Worm (Caenorhabditis elegans) whole organism, late embryonic: ENCODE data around the gene unc-51.

Experiments
- F13H6.1 ChIP-seq: sonication (generic microtip); optimal IDR thresholded peaks from 2 replicates; lab custom pipeline; 2016; ENCODE audit warnings: missing genetic modification characterization, missing compliant biosample characterization
- ceh-24 ChIP-seq: sonication (generic microtip); optimal IDR thresholded peaks from 2 replicates; lab custom pipeline; 2016; ENCODE audit warnings: mild to moderate bottlenecking, missing genetic modification characterization, missing compliant biosample characterization
- dve-1 ChIP-seq: sonication (generic microtip); optimal IDR thresholded peaks from 2 replicates; lab custom pipeline; 2017; ENCODE audit warnings: antibody characterized with exemption, mild to moderate bottlenecking, missing genetic modification characterization, missing compliant biosample characterization
- hlh-6 ChIP-seq: sonication (generic microtip); optimal IDR thresholded peaks from 2 replicates; lab custom pipeline; 2016; ENCODE audit warnings: missing genotype, missing genetic modification characterization, missing compliant biosample characterization
- hlh-8 ChIP-seq: sonication (generic microtip); optimal IDR thresholded peaks from 2 replicates; lab custom pipeline; 2016; ENCODE audit warnings: missing genotype, missing genetic modification characterization, missing compliant biosample characterization
- mec-3 ChIP-seq: sonication (generic microtip); optimal IDR thresholded peaks from 2 replicates; lab custom pipeline; 2016; ENCODE audit warnings: borderline replicate concordance, missing genetic modification characterization, missing compliant biosample characterization
- nhr-11 ChIP-seq: fragments of 150-350 bp; optimal IDR thresholded peaks from 2 replicates; lab custom pipeline; 2014; ENCODE audit warnings: missing biosample characterization, missing genetic modification characterization
- ref-2 ChIP-seq: sonication (generic microtip); optimal IDR thresholded peaks from 2 replicates; lab custom pipeline; 2016; ENCODE audit warnings: missing genetic modification characterization, missing compliant biosample characterization
- tbx-2 ChIP-seq: sonication (generic microtip); optimal IDR thresholded peaks from 2 replicates; lab custom pipeline; 2016; ENCODE audit warnings: missing genetic modification characterization, missing compliant biosample characterization

- TF ChIP-seq ref-2 (tag; lab: Kevin White, UChicago) (no peak), F13H6.1 (no peak), tbx-2 (no peak), mec-3 (tag; lab: Kevin White, UChicago) (no peak), hlh-8 (tag; lab: Kevin White, UChicago) (no peak), nhr-11 (tag; lab: Kevin White, UChicago) (no peak), dve-1 (tag; lab: Kevin White, UChicago) (no peak), ceh-24 (tag; lab: Kevin White, UChicago) (no peak), hlh-6 (no peak)
These were observed 16.6 kb downstream of the unc-51 start, which contains the start of gene sri-67 for ce11 chrV:19987684-19988083.
